Worm (Caenorhabditis elegans) whole organism, L1 larva: Measurements from ENCODE around the gene mboa-2.

Experiments
- alr-1 ChIP-seq: fragments of 200-800 bp; sonication (Bioruptor generic); optimal IDR thresholded peaks from 2 replicates; lab custom pipeline; 2018; ENCODE audit warnings: borderline replicate concordance, mild to moderate bottlenecking, missing genetic modification characterization, missing compliant biosample characterization
- ama-1 ChIP-seq: fragments of 150-350 bp; optimal IDR thresholded peaks from 2 replicates; lab custom pipeline; 2014
- fos-1 ChIP-seq: fragments of 150-350 bp; optimal IDR thresholded peaks from 2 replicates; lab custom pipeline; 2014; ENCODE audit warnings: missing biosample characterization, missing genetic modification characterization
- lin-13 ChIP-seq: fragments of 150-350 bp; optimal IDR thresholded peaks from 2 replicates; lab custom pipeline; 2014; ENCODE audit warnings: missing biosample characterization, missing genetic modification reagents, missing genetic modification characterization
- lin-15B ChIP-seq: fragments of 150-350 bp; sonication (generic microtip); optimal IDR thresholded peaks from 3 replicates; lab custom pipeline; 2014; ENCODE audit warnings: missing biosample characterization, missing genetic modification characterization
- lin-39 ChIP-seq: fragments of 150-350 bp; optimal IDR thresholded peaks from 2 replicates; lab custom pipeline; 2014; ENCODE audit warnings: missing biosample characterization, missing genetic modification reagents, missing genetic modification characterization
- snpc-4 ChIP-seq: fragments of 150-350 bp; optimal IDR thresholded peaks from 2 replicates; lab custom pipeline; 2014; ENCODE audit warnings: missing biosample characterization, missing genetic modification characterization
- xbp-1 ChIP-seq: sonication (generic microtip); optimal IDR thresholded peaks from 2 replicates; lab custom pipeline; 2016; ENCODE audit warnings: missing genetic modification characterization, missing compliant biosample characterization

DNA sequence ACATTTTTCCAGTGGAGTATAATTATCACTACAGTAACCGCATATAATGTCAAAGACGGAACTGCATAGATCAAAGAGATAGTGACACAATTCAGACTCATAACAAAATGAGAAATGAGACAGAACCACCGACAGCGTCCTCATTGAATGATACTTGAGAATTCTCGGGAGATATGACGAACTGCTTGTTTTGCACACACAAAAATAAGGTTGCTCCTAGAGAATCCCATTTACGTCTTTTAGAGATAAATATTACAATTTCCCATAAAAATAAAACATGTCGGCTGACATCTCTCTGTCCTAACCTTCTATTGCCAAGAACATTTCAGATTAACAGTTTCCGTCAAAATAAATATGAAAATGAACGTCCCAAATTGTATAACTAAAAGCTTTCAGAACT is 33.3 kb upstream of the mboa-2 start, which contains the start of gene srg-38:
- TF ChIP-seq lin-13 (GFP tag; lab: Kevin White, UChicago) (no peak), ama-1 (lab: Kevin White, UChicago) (no peak), lin-39 (no peak), snpc-4 (no peak), alr-1 (tag; lab: Kevin White, UChicago) (no peak), fos-1 (tag; lab: Kevin White, UChicago) (no peak), xbp-1 (tag; lab: Kevin White, UChicago) (no peak), lin-15B (no peak)
